Worm (Caenorhabditis elegans) whole organism, L3 larva: ENCODE data around the gene syp-2.
A peak's percentile ranks its signal among the peaks of the same experiment; 100 is the strongest.

Source experiments
- R02D3.7 ChIP-seq: fragments of 150-350 bp; optimal IDR thresholded peaks from 2 replicates; lab custom pipeline; 2014; ENCODE audit warnings: missing biosample characterization, missing genetic modification characterization
- aly-2 ChIP-seq: fragments of 150-350 bp; optimal IDR thresholded peaks from 2 replicates; lab custom pipeline; 2014; ENCODE audit warnings: missing biosample characterization, missing genetic modification characterization
- ama-1 ChIP-seq: fragments of 150-350 bp; optimal IDR thresholded peaks from 2 replicates; lab custom pipeline; 2018
- ceh-28 ChIP-seq: fragments of 150-350 bp; optimal IDR thresholded peaks from 2 replicates; lab custom pipeline; 2014; ENCODE audit warnings: missing biosample characterization, missing genetic modification reagents, missing genetic modification characterization
- ceh-9 ChIP-seq: sonication (generic microtip); optimal IDR thresholded peaks from 2 replicates; lab custom pipeline; 2018; ENCODE audit warnings: missing biosample characterization, missing genetic modification characterization
- egl-5 ChIP-seq: fragments of 150-350 bp; optimal IDR thresholded peaks from 2 replicates; lab custom pipeline; 2017; ENCODE audit warnings: missing biosample characterization, missing genetic modification reagents, missing genetic modification characterization, inconsistent platforms
- elt-1 ChIP-seq: fragments of 150-350 bp; optimal IDR thresholded peaks from 2 replicates; lab custom pipeline; 2014; ENCODE audit warnings: missing biosample characterization, missing genetic modification characterization
- elt-2 ChIP-seq: sonication (generic microtip); optimal IDR thresholded peaks from 2 replicates; lab custom pipeline; 2016; ENCODE audit warnings: missing genetic modification reagents, mild to moderate bottlenecking, missing genetic modification characterization, missing compliant biosample characterization
- eor-1 ChIP-seq, 2 experiments: fragments of 150-350 bp; optimal IDR thresholded peaks; 2 replicates each; lab custom pipeline; 2014 to 2018; ENCODE audit warnings: missing biosample characterization in 2 of 2, missing genetic modification characterization in 2 of 2
- fos-1 ChIP-seq: fragments of 150-350 bp; optimal IDR thresholded peaks from 2 replicates; lab custom pipeline; 2014; ENCODE audit warnings: missing biosample characterization, missing genetic modification characterization
- hmg-11 ChIP-seq: sonication (generic microtip); optimal IDR thresholded peaks from 2 replicates; lab custom pipeline; 2016; ENCODE audit warnings: missing genetic modification characterization, missing compliant biosample characterization
- jun-1 ChIP-seq: fragments of 150-350 bp; optimal IDR thresholded peaks from 2 replicates; lab custom pipeline; 2014; ENCODE audit warnings: missing biosample characterization, missing genetic modification reagents, missing genetic modification characterization
- lin-15B ChIP-seq: fragments of 150-350 bp; optimal IDR thresholded peaks from 2 replicates; lab custom pipeline; 2014; ENCODE audit warnings: missing biosample characterization, missing genetic modification characterization
- lin-39 ChIP-seq: fragments of 150-350 bp; optimal IDR thresholded peaks from 2 replicates; lab custom pipeline; 2018; ENCODE audit warnings: missing biosample characterization, missing genetic modification reagents, missing genetic modification characterization
- lsy-12 ChIP-seq: sonication (generic microtip); optimal IDR thresholded peaks from 2 replicates; lab custom pipeline; 2016; ENCODE audit warnings: mild to moderate bottlenecking, missing genetic modification characterization, missing compliant biosample characterization
- nhr-11 ChIP-seq: fragments of 150-350 bp; optimal IDR thresholded peaks from 2 replicates; lab custom pipeline; 2014; ENCODE audit warnings: missing biosample characterization, missing genetic modification characterization
- nhr-12 ChIP-seq: fragments of 150-350 bp; optimal IDR thresholded peaks from 2 replicates; lab custom pipeline; 2014; ENCODE audit warnings: missing biosample characterization, missing genetic modification characterization
- nhr-23 ChIP-seq: fragments of 150-350 bp; optimal IDR thresholded peaks from 2 replicates; lab custom pipeline; 2014; ENCODE audit warnings: missing biosample characterization, missing genetic modification reagents, missing genetic modification characterization
- nhr-237 ChIP-seq: fragments of 150-350 bp; optimal IDR thresholded peaks from 2 replicates; lab custom pipeline; 2014; ENCODE audit warnings: missing biosample characterization, missing genetic modification characterization
- nhr-25 ChIP-seq: sonication (generic microtip); optimal IDR thresholded peaks from 2 replicates; lab custom pipeline; 2017; ENCODE audit warnings: missing biosample characterization, missing genetic modification characterization
- nhr-28 ChIP-seq: fragments of 150-350 bp; optimal IDR thresholded peaks from 2 replicates; lab custom pipeline; 2014; ENCODE audit warnings: missing biosample characterization, missing genetic modification characterization
- nhr-43 ChIP-seq: sonication (generic microtip); optimal IDR thresholded peaks from 2 replicates; lab custom pipeline; 2016; ENCODE audit warnings: mild to moderate bottlenecking, missing genetic modification characterization, missing compliant biosample characterization; ENCODE audit not compliant: poor library complexity, severe bottlenecking
- nhr-67 ChIP-seq: fragments of 150-350 bp; optimal IDR thresholded peaks from 2 replicates; lab custom pipeline; 2014; ENCODE audit warnings: missing biosample characterization, missing genetic modification characterization
- nhr-76 ChIP-seq: fragments of 150-350 bp; sonication (generic microtip); optimal IDR thresholded peaks from 5 replicates; lab custom pipeline; 2014; ENCODE audit warnings: missing biosample characterization, missing genetic modification characterization
- pha-4 ChIP-seq: fragments of 150-350 bp; optimal IDR thresholded peaks from 2 replicates; lab custom pipeline; 2014; ENCODE audit warnings: missing biosample characterization, missing genetic modification reagents, missing genetic modification characterization
- pqm-1 ChIP-seq: fragments of 150-350 bp; optimal IDR thresholded peaks from 2 replicates; lab custom pipeline; 2017; ENCODE audit warnings: missing biosample characterization, missing genetic modification characterization, inconsistent platforms
- skn-1 ChIP-seq: fragments of 150-350 bp; optimal IDR thresholded peaks from 2 replicates; lab custom pipeline; 2014; ENCODE audit warnings: missing biosample characterization, missing genetic modification characterization
- unc-39 ChIP-seq: sonication (generic microtip); optimal IDR thresholded peaks from 4 replicates; lab custom pipeline; 2017; ENCODE audit warnings: missing biosample characterization, missing genetic modification characterization
- unc-62 ChIP-seq: fragments of 150-350 bp; sonication (generic microtip); optimal IDR thresholded peaks from 4 replicates; lab custom pipeline; 2014; ENCODE audit warnings: missing biosample characterization, missing genetic modification reagents, missing genetic modification characterization
- zag-1 ChIP-seq: fragments of 150-350 bp; optimal IDR thresholded peaks from 2 replicates; lab custom pipeline; 2014; ENCODE audit warnings: missing biosample characterization, missing genetic modification characterization
- ztf-11 ChIP-seq: fragments of 150-350 bp; optimal IDR thresholded peaks from 2 replicates; lab custom pipeline; 2014; ENCODE audit warnings: missing biosample characterization, missing genetic modification characterization
- ztf-4 ChIP-seq: fragments of 150-350 bp; optimal IDR thresholded peaks from 2 replicates; lab custom pipeline; 2014; ENCODE audit warnings: missing biosample characterization, missing genetic modification characterization

The syp-2 gene

ce11 chrV:5509134-5509533 lies 27.2 kb upstream of the syp-2 start:
- TF ChIP-seq aly-2 = no peak
- no peak for TF ChIP-seq nhr-76 (tag; lab: Kevin White, UChicago)
- no peak for TF ChIP-seq eor-1 (tag; optimal IDR thresholded peaks at IDR 0.05; lab: Kevin White, UChicago)
- TF ChIP-seq jun-1 (tag; lab: Kevin White, UChicago) = no peak
- no peak for TF ChIP-seq nhr-11 (tag; lab: Kevin White, UChicago)
- TF ChIP-seq fos-1 (tag; lab: Kevin White, UChicago) = no peak
- TF ChIP-seq ceh-9 (tag; lab: Kevin White, UChicago) = no peak
- no peak for TF ChIP-seq lsy-12

ce11 chrV:5509966-5510365 lies 26.3 kb upstream of the syp-2 start:
- TF ChIP-seq elt-2 (tag; lab: Kevin White, UChicago) (peak; percentile 15), nhr-43 (tag; lab: Kevin White, UChicago) (no peak), pqm-1 (peak; percentile 3), nhr-67 (tag; lab: Kevin White, UChicago) (no peak), ama-1 (peak; percentile 47)

DNA sequence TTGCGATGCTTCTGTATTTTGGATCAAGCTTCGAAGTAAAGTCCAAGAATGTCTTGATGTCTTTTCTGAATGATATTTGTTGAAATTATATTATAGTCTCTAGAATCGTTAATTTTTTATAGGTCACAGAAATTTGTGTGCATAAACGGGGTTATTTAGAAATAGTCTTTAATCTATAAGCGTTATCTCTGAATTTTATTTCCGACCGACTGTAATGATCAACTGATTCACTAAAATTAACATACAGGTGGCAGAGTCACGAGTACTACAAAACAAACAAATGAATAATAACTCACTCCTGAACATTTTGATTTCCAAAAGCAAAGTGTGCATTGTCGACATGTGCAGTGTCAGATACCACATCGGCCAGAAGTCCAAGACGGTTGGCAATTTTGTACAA lies 24.6 kb upstream of the syp-2 start:
- TF ChIP-seq ztf-4 (tag; lab: Kevin White, UChicago) (no peak), elt-2 (tag; lab: Kevin White, UChicago) (peak; percentile 64), lin-39 (tag; lab: Kevin White, UChicago) (no peak), jun-1 (tag; lab: Kevin White, UChicago) (peak; percentile 0), pqm-1 (peak; percentile 81), lsy-12 (no peak), pha-4 (tag; lab: Kevin White, UChicago) (peak; percentile 9)

- TF ChIP-seq nhr-23 (tag; lab: Kevin White, UChicago) (no peak), nhr-28 (tag; lab: Kevin White, UChicago) (no peak), nhr-25 (no peak), unc-39 (tag; lab: Kevin White, UChicago) (no peak), nhr-237 (tag; lab: Kevin White, UChicago) (no peak), jun-1 (tag; lab: Kevin White, UChicago) (peak; percentile 58), fos-1 (tag; lab: Kevin White, UChicago) (no peak), pqm-1 (peak; percentile 95), egl-5 (tag; lab: Kevin White, UChicago) (no peak), ztf-11 (tag; lab: Kevin White, UChicago) (no peak), ceh-9 (tag; lab: Kevin White, UChicago) (no peak), elt-2 (tag; lab: Kevin White, UChicago) (peak; percentile 93), nhr-12 (no peak), lsy-12 (no peak), unc-62 (GFP tag; lab: Kevin White, UChicago) (no peak), elt-1 (tag; lab: Kevin White, UChicago) (no peak), nhr-76 (tag; lab: Kevin White, UChicago) (no peak), zag-1 (no peak), ceh-28 (tag; lab: Kevin White, UChicago) (peak; percentile 4), R02D3.7 (tag; lab: Kevin White, UChicago) (no peak), skn-1 (no peak), lin-15B (tag; lab: Kevin White, UChicago) (no peak)
These were observed 23.7 kb upstream of the syp-2 start for ce11 chrV:5512559-5512958.

DNA sequence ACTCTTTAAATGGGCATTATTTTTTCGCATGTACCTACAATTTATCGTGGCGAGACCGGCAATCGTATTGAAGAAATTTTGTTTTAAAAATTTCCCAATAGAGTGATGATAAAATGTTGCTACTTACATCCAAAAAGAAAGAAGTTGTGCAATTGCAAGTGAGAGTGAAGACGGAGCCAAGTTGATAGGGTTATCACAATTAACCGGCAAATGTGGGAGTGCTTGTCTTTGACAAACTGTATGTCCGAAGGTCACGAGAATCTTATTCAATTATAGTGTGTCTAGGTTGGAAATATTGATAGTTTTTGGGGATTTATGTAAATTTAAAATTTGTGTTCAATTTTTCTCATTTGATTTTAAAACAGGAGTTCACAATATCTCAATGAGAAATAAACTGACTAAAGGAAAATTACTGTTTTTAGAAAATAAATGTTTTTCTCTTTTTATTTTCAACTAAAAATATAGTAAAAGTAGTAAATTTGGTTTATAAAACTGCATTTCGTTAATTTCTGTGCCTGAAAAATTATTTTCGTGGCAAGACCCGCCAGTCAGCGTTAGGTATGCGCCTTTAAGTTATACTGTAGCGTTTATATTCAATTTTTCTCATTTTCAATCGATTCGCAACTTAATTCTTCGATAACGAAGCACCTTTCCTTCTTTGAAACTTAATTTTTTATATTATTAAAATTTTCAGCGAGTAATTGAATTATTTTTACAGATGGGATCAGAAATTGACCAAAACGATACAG lies 22.5 kb upstream of the syp-2 start, which contains the start of the genes hpo-15 and mms-19:
Gene hpo-15 (minus strand): TSS at position 201 of the 749 bp plus-strand sequence.
Gene mms-19 (plus strand): TSS at position 719 of the 749 bp plus-strand sequence.
- TF ChIP-seq nhr-12 (no peak), pqm-1 (peak; percentile 23), elt-2 (tag; lab: Kevin White, UChicago) (peak; percentile 60), ztf-11 (tag; lab: Kevin White, UChicago) (no peak)

DNA sequence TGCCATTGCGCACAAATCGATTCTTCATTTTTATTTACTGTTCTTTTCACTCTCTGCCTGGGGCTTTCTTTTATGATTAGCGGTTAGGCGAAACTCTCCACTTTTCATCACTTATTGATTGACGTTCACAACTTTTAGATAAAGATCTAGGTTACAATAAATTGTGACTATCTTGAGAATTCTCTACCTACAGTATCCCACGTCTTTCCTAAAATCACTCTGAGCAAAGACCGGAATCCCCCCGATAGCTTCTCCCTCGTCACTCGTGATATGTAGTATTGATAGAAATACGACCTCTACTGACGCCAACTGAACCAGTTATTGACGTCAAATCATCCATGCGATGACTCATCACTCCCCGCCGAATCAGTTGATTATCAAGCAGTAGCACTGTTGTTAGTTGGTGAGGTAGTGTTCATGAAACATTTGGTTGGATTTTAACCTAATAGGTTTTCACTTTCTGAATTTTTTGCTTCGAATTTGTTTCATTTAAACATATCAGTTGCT lies 14.5 kb upstream of the syp-2 start, which contains the start of gene hir-1:
Gene hir-1 (plus strand): TSS at position 405 of the 507 bp plus-strand sequence.
- peak; percentile 18 for TF ChIP-seq pha-4 (tag; lab: Kevin White, UChicago)
- no peak for TF ChIP-seq hmg-11 (tag; lab: Kevin White, UChicago)
- TF ChIP-seq jun-1 (tag; lab: Kevin White, UChicago) = peak; percentile 74
- TF ChIP-seq nhr-25 = peak; percentile 53
- TF ChIP-seq unc-62 (GFP tag; lab: Kevin White, UChicago) = no peak
- peak; percentile 18 for TF ChIP-seq ceh-28 (tag; lab: Kevin White, UChicago)
- TF ChIP-seq ztf-11 (tag; lab: Kevin White, UChicago) = no peak
- TF ChIP-seq R02D3.7 (tag; lab: Kevin White, UChicago) = no peak
